Fruit fly (Drosophila melanogaster): ENCODE results near the gene nebu.

DNA sequence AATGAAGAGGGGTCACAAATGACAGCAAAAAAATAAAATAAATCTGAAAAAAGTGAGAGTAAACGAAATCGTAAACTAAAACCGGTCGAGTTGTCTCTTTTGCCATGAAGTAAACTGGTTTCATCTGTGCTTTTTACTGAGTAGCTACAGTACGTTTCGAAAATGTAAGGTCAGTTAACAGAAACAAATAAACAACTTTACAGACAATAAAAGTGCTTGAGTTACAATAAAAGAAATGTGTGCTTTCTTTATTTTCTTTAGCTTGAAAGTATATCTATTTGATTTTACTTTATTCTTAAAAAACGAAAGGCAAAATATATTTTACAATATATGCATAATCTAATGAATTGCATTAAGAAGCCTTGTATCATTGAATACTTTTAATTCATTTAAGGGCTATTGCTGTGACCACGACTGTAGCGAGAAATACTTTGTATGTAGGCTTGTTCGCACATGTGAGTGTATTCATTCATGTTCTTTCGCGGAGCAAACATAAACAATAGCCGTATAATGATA, 49.9 kb downstream of the nebu start:
- TF ChIP-seq Atf-2 (GFP tag; optimal IDR thresholded peaks at IDR 0.05), result no peak
- 0 out of 2 replicates have a peak, but pooled peaks have one; percentile 10 for TF ChIP-seq CG31224 (GFP tag; IDR thresholded peaks at IDR 0.05)
- peak; percentile 42 for TF ChIP-seq CG15073 (GFP tag; optimal IDR thresholded peaks at IDR 0.05)
- no peak for TF ChIP-seq Stat92E (GFP tag; optimal IDR thresholded peaks at IDR 0.05)
- TF ChIP-seq Fer1 (GFP tag; optimal IDR thresholded peaks at IDR 0.05), result peak; percentile 74
- TF ChIP-seq ATbp (GFP tag; optimal IDR thresholded peaks at IDR 0.05), result peak; percentile 48
- TF ChIP-seq CG10565 (GFP tag; optimal IDR thresholded peaks at IDR 0.05), result no peak
- no peak for TF ChIP-seq CG8765 (GFP tag; IDR thresholded peaks at IDR 0.05)
- TF ChIP-seq h (optimal IDR thresholded peaks at IDR 0.05), result no peak
- peak; percentile 23 for TF ChIP-seq CG4854 (GFP tag; optimal IDR thresholded peaks at IDR 0.05)
- TF ChIP-seq CG7745 (tag; optimal IDR thresholded peaks at IDR 0.05), result no peak
